Worm (Caenorhabditis elegans) whole organism, early embryonic: ENCODE data around the gene pmp-2.

ENCODE experiments used
- B0310.2 ChIP-seq: sonication (generic microtip); optimal IDR thresholded peaks from 2 replicates; lab custom pipeline; 2016; ENCODE audit warnings: mild to moderate bottlenecking, missing genetic modification characterization, missing compliant biosample characterization
- F13C5.2 ChIP-seq: sonication (generic microtip); optimal IDR thresholded peaks from 2 replicates; lab custom pipeline; 2017; ENCODE audit warnings: mild to moderate bottlenecking, missing genetic modification characterization, inconsistent platforms, missing compliant biosample characterization
- aly-1 ChIP-seq: sonication (generic microtip); optimal IDR thresholded peaks from 2 replicates; lab custom pipeline; 2016; ENCODE audit warnings: missing genetic modification characterization, missing compliant biosample characterization
- ama-1 ChIP-seq: fragments of 150-350 bp; optimal IDR thresholded peaks from 2 replicates; lab custom pipeline; 2014
- ceh-13 ChIP-seq: fragments of 200-800 bp; sonication (Bioruptor generic); optimal IDR thresholded peaks from 2 replicates; lab custom pipeline; 2018; ENCODE audit warnings: mild to moderate bottlenecking, missing genetic modification characterization, missing compliant biosample characterization
- ceh-36 ChIP-seq: sonication (generic microtip); optimal IDR thresholded peaks from 2 replicates; lab custom pipeline; 2016; ENCODE audit warnings: missing genetic modification characterization, inconsistent platforms, missing compliant biosample characterization
- ets-7 ChIP-seq: sonication (generic microtip); optimal IDR thresholded peaks from 2 replicates; lab custom pipeline; 2016; ENCODE audit warnings: missing genotype, missing genetic modification characterization, missing compliant biosample characterization
- flt-1 ChIP-seq: fragments of 200-800 bp; sonication (Bioruptor generic); IDR thresholded peaks from 2 replicates; pipeline ENCODE4 v1.3.6; 2022; ENCODE audit warnings: missing genetic modification characterization, missing compliant biosample characterization
- hmbx-1 ChIP-seq: sonication (generic microtip); optimal IDR thresholded peaks from 2 replicates; lab custom pipeline; 2016; ENCODE audit warnings: mild to moderate bottlenecking, missing genetic modification characterization, missing compliant biosample characterization
- hmg-4 ChIP-seq: fragments of 200-800 bp; sonication (Bioruptor generic); optimal IDR thresholded peaks from 2 replicates; lab custom pipeline; 2018; ENCODE audit warnings: mild to moderate bottlenecking, missing genetic modification characterization, missing compliant biosample characterization
- hnd-1 ChIP-seq: sonication (generic microtip); optimal IDR thresholded peaks from 2 replicates; lab custom pipeline; 2016; ENCODE audit warnings: missing genetic modification characterization, missing compliant biosample characterization
- pes-1 ChIP-seq: fragments of 200-800 bp; sonication (Bioruptor generic); IDR thresholded peaks from 2 replicates; pipeline ENCODE4 v1.3.6; 2022; ENCODE audit warnings: missing genetic modification reagents, missing genetic modification characterization, missing compliant biosample characterization
- scrt-1 ChIP-seq: fragments of 200-800 bp; sonication (Bioruptor generic); IDR thresholded peaks from 2 replicates; pipeline ENCODE4 v1.3.6; 2022; ENCODE audit warnings: missing genetic modification characterization, missing compliant biosample characterization
- sea-1 ChIP-seq: fragments of 200-800 bp; sonication (Bioruptor generic); conservative IDR thresholded peaks from 2 replicates; pipeline ENCODE4 v1.3.6; 2022; ENCODE audit warnings: missing genetic modification characterization, missing compliant biosample characterization
- tbx-11 ChIP-seq: fragments of 200-800 bp; sonication (Bioruptor generic); IDR thresholded peaks from 2 replicates; pipeline ENCODE4 v1.3.6; 2022; ENCODE audit warnings: missing genetic modification characterization, missing compliant biosample characterization
- tbx-37 ChIP-seq: fragments of 200-800 bp; sonication (Bioruptor generic); conservative IDR thresholded peaks from 2 replicates; pipeline ENCODE4 v1.3.6; 2022; ENCODE audit warnings: missing genetic modification reagents, missing genetic modification characterization, missing compliant biosample characterization
- tra-4 ChIP-seq: sonication (generic microtip); optimal IDR thresholded peaks from 2 replicates; lab custom pipeline; 2017; ENCODE audit warnings: missing genetic modification characterization, missing compliant biosample characterization

pmp-2 gene

DNA sequence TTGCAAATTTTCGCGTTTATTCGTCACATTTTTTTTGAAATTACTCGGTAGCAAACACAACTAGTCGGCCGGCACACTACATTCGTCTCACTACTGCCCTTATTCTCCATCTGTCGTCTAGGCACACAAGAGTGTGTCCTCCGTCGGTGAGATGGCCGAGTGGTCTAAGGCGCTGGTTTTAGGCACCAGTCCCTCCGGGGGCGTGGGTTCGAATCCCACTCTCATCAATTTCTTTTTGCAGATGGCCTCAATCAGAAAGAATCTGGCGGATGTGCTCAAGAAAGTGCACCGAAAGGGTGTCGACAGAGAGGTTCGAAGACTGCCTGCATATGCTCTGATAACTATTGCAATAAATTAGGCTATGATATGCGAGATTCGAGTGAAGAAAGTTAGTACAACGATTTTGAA is 34.5 kb downstream of the pmp-2 start:
- TF ChIP-seq flt-1 (GFP tag; lab: Robert Waterston, UW), result peak; percentile 94
- TF ChIP-seq pes-1, result peak; percentile 95
- TF ChIP-seq tbx-11 (GFP tag; lab: Robert Waterston, UW), result peak; percentile 86
- peak; percentile 88 for TF ChIP-seq tbx-37
- TF ChIP-seq ets-7, result peak; percentile 84
- peak; percentile 90 for TF ChIP-seq aly-1 (tag; lab: Kevin White, UChicago)
- peak; percentile 89 for TF ChIP-seq B0310.2
- peak; percentile 96 for TF ChIP-seq hmg-4 (GFP tag; lab: Kevin White, UChicago)
- TF ChIP-seq hmbx-1 (tag; lab: Kevin White, UChicago), result peak; percentile 83
- peak; percentile 85 for TF ChIP-seq ama-1
- TF ChIP-seq sea-1 (GFP tag; lab: Robert Waterston, UW), result peak; percentile 88
- TF ChIP-seq hnd-1 (tag; lab: Kevin White, UChicago), result peak; percentile 78
- TF ChIP-seq F13C5.2 (tag; lab: Kevin White, UChicago), result peak; percentile 98
- peak; percentile 89 for TF ChIP-seq tra-4 (tag; lab: Kevin White, UChicago)
- peak; percentile 84 for TF ChIP-seq ceh-13 (GFP tag; lab: Kevin White, UChicago)
- TF ChIP-seq scrt-1 (GFP tag; lab: Robert Waterston, UW), result peak; percentile 92
- TF ChIP-seq ceh-36 (tag; lab: Kevin White, UChicago), result peak; percentile 98

DNA sequence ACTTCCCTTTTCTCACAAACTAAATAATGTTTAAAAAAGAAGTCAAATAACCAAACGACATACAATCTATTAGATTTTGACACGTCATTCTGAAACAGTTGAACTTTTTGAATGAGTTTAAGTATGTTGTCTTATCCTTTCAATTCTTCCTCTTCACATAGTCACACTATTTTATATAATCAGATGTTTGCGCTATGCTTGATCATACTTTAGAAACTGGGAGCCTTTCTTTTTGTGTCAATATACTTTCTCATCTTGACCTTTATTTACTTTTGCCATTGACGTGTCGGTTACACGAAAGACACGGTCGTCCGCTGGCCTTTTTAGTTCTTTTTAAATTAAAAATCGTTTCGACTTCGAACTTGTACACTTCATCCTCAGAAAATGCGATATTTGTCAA is 35.7 kb downstream of the pmp-2 start, which contains the start of gene C04A2.15:
C04A2.15 (plus strand) TSS at position 299 of the 400 bp plus-strand sequence.
- TF ChIP-seq F13C5.2 (tag; lab: Kevin White, UChicago) (no peak), tra-4 (tag; lab: Kevin White, UChicago) (no peak), ets-7 (no peak), ceh-13 (GFP tag; lab: Kevin White, UChicago) (no peak), ceh-36 (tag; lab: Kevin White, UChicago) (no peak), hmbx-1 (tag; lab: Kevin White, UChicago) (no peak), sea-1 (GFP tag; lab: Robert Waterston, UW) (no peak), pes-1 (no peak), tbx-11 (GFP tag; lab: Robert Waterston, UW) (no peak), B0310.2 (no peak), aly-1 (tag; lab: Kevin White, UChicago) (no peak), hnd-1 (tag; lab: Kevin White, UChicago) (no peak), flt-1 (GFP tag; lab: Robert Waterston, UW) (no peak)

DNA sequence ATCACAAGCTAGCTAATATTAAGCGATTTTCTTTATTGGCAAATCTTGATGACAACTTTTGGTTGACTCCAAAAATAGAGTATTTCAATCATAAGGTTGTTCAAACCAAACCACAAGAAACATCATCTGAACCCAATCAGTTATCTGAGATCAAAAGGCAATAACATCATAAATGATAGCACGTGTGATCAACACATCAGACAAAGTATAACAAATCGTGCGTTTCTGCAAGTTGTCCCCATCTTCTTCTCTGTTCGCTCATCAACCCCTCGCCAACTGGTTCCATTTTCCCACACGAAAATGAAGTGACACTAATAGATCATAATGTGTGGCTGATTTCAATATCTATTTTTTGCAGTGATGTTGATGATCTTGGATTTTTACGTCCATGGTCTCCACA is 38.3 kb downstream of the pmp-2 start:
- TF ChIP-seq sea-1 (GFP tag; lab: Robert Waterston, UW) (no peak), tbx-11 (GFP tag; lab: Robert Waterston, UW) (no peak), tra-4 (tag; lab: Kevin White, UChicago) (no peak)

DNA sequence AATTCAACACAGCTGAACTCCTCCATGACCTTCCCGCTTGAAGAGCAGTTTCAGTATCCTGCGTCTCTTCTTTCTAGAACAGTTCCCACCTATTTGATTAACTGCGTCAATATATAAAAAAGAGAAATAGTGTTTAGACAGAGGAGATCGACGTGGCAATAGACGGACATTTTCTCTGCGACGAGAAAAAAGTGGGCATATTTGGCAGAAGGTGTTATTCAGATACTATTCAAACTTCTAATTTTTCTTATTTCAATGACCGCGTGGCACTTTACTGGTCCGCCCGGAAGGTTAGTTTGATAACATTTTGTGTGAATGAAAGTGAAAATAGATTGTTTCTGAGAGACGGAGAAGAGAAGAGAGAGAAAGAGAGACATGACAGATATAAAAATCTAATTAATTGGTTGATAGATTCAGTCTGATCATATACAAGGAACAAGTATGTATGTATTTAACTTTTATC is 39.7 kb downstream of the pmp-2 start, which contains the start of gene tbc-6:
tbc-6 (plus strand) TSS at position 208 of the 463 bp plus-strand sequence.
- TF ChIP-seq ama-1 (peak; percentile 51), ceh-13 (GFP tag; lab: Kevin White, UChicago) (no peak)

DNA sequence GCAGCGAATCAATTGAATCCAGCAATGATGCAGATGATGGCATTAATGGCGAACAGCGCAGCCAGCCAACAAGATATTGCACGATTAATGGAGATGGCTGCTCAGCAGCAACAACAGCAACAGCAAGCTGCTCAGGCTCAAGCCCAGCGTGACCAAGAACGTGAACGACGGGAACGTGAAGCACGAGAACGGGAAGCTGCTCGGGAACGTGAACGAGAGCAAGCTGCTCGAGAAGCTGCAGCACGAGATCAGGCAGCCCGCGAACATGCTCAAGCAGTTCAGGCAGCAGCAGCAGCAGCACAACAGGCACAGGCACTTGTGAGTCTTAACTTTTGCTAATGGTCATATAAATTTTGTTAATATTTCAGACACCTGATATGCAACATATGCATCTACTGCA is 40.9 kb downstream of the pmp-2 start:
- no peak for TF ChIP-seq F13C5.2 (tag; lab: Kevin White, UChicago)
- no peak for TF ChIP-seq scrt-1 (GFP tag; lab: Robert Waterston, UW)
- no peak for TF ChIP-seq B0310.2
- TF ChIP-seq ama-1, result no peak
- TF ChIP-seq sea-1 (GFP tag; lab: Robert Waterston, UW), result 0 out of 2 replicates have a peak, but pooled peaks have one; percentile 26
- TF ChIP-seq ceh-13 (GFP tag; lab: Kevin White, UChicago), result no peak
- no peak for TF ChIP-seq hmg-4 (GFP tag; lab: Kevin White, UChicago)
- TF ChIP-seq tbx-11 (GFP tag; lab: Robert Waterston, UW), result no peak
- TF ChIP-seq hmbx-1 (tag; lab: Kevin White, UChicago), result no peak
- peak; percentile 1 for TF ChIP-seq ceh-36 (tag; lab: Kevin White, UChicago)

DNA sequence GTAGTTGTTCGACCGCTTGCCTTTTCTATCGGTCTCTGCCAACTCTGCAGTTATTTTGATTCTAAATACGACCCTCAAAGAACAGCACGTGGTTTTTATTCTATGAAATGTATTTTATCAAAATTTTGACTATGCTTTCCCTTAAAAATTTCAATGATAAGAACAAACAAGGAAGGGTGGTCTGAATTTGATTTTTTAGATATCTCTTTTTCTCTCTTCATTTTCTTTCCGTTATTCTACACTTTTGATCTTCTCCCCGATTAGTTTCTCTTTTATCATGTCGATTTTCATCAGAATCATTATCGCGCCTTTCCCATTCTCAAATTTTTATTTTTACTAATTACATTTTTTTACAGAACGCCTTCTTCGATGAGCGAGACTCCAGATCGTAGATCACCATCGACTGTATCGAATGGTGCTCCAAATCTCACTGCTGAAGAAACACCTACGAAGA is 42.6 kb downstream of the pmp-2 start:
- no peak for TF ChIP-seq pes-1
- TF ChIP-seq ama-1, result no peak
- no peak for TF ChIP-seq ets-7
- TF ChIP-seq scrt-1 (GFP tag; lab: Robert Waterston, UW), result 0 out of 2 replicates have a peak, but pooled peaks have one; percentile 8

DNA sequence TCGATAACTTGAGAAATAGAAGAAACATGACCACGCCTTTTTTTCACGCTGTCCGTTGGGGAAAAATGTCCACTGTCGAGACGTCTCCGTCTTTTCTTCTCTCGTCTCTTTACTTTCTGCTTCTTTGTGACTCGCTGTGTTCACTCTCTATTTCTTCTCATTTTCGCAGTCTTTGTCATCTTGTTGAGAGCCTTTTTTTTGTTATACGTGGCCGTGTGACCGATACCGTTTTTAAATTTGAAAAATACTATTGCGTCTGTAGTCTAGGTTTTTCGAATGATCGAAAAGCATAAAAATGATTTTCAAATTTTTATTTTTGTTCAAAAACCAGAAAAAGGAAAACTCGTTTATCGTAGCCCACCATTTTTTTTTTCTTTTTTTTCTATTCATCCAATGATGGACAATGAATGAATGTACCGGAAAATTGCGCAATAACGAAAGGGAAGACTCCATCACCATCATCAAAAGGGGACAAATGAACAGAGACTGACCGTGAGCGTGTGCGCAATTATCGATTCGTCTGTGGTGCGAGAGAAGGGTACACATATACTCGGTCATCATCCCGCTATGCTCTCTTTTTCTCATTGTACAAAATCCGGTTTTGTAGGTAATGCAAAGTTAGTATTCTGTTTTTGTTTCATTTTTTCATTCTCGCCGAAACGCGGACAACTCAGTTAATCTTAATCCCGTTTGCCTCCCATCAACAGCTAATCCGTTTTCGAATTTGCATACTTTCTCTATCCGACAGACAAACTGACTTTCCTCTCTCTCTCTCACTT is 43.2 kb downstream of the pmp-2 start:
- TF ChIP-seq aly-1 (tag; lab: Kevin White, UChicago), result no peak
- TF ChIP-seq ceh-13 (GFP tag; lab: Kevin White, UChicago), result no peak
- no peak for TF ChIP-seq flt-1 (GFP tag; lab: Robert Waterston, UW)
- peak; percentile 89 for TF ChIP-seq ceh-36 (tag; lab: Kevin White, UChicago)
- TF ChIP-seq ets-7, result peak; percentile 71
- TF ChIP-seq scrt-1 (GFP tag; lab: Robert Waterston, UW), result no peak
- no peak for TF ChIP-seq hnd-1 (tag; lab: Kevin White, UChicago)
- no peak for TF ChIP-seq B0310.2
- no peak for TF ChIP-seq sea-1 (GFP tag; lab: Robert Waterston, UW)
- TF ChIP-seq tra-4 (tag; lab: Kevin White, UChicago), result no peak
- no peak for TF ChIP-seq pes-1
- TF ChIP-seq ama-1, result no peak
- no peak for TF ChIP-seq F13C5.2 (tag; lab: Kevin White, UChicago)
- TF ChIP-seq hmg-4 (GFP tag; lab: Kevin White, UChicago), result no peak
- no peak for TF ChIP-seq hmbx-1 (tag; lab: Kevin White, UChicago)
- no peak for TF ChIP-seq tbx-37
